Fruit fly (Drosophila melanogaster) whole organism, prepupa: ENCODE data around the gene CG45413.

Experiments used
- Blimp-1 ChIP-seq: fragments of 200-800 bp; sonication (Bioruptor generic); optimal IDR thresholded peaks from 3 replicates; lab custom pipeline; 2017; ENCODE audit warnings: missing biosample characterization, missing genetic modification characterization, mild to moderate bottlenecking, moderate library complexity, missing genetic modification reagents
- CG11294 ChIP-seq: fragments of 200-800 bp; sonication (Bioruptor generic); IDR thresholded peaks from 2 replicates; pipeline ENCODE4 v1.3.6; 2022; ENCODE audit warnings: missing biosample characterization, missing genetic modification characterization
- CG11762 ChIP-seq: fragments of 200-800 bp; sonication (Bioruptor generic); optimal IDR thresholded peaks from 3 replicates; lab custom pipeline; 2016; ENCODE audit warnings: missing biosample characterization, missing genetic modification characterization; ENCODE audit not compliant: insufficient read depth
- CG11902 ChIP-seq: fragments of 200-800 bp; sonication (Bioruptor generic); optimal IDR thresholded peaks from 3 replicates; lab custom pipeline; 2016; ENCODE audit warnings: missing biosample characterization, missing genetic modification characterization
- CG15336 ChIP-seq: fragments of 200-800 bp; sonication (Bioruptor generic); IDR thresholded peaks from 2 replicates; pipeline ENCODE4 v1.3.6; 2022; ENCODE audit warnings: missing biosample characterization, missing genetic modification characterization
- CG1621 ChIP-seq: fragments of 200-800 bp; sonication (Bioruptor generic); optimal IDR thresholded peaks from 3 replicates; lab custom pipeline; 2018; ENCODE audit warnings: missing biosample characterization, mild to moderate bottlenecking, missing genetic modification characterization
- CG4318 ChIP-seq: fragments of 200-800 bp; sonication (Bioruptor generic); optimal IDR thresholded peaks from 3 replicates; lab custom pipeline; 2017; ENCODE audit warnings: missing biosample characterization, mild to moderate bottlenecking, missing genetic modification characterization
- CG6163 ChIP-seq: fragments of 200-800 bp; sonication (Bioruptor generic); IDR thresholded peaks from 3 replicates; pipeline ENCODE4 v1.3.6; 2022; ENCODE audit warnings: missing biosample characterization, missing genetic modification characterization
- CG6276 ChIP-seq: fragments of 200-800 bp; sonication (Bioruptor generic); optimal IDR thresholded peaks from 2 replicates; lab custom pipeline; 2017; ENCODE audit warnings: missing biosample characterization, mild to moderate bottlenecking, missing genetic modification characterization
- CG6808 ChIP-seq: fragments of 200-800 bp; sonication (Bioruptor generic); optimal IDR thresholded peaks from 3 replicates; lab custom pipeline; 2017; ENCODE audit warnings: missing biosample characterization, missing genetic modification characterization, mild to moderate bottlenecking, moderate library complexity, missing genetic modification reagents
- CG6854 ChIP-seq: fragments of 200-800 bp; sonication (Bioruptor generic); optimal IDR thresholded peaks from 2 replicates; lab custom pipeline; 2017; ENCODE audit warnings: missing biosample characterization, mild to moderate bottlenecking, missing genetic modification characterization
- CG7368 ChIP-seq: fragments of 200-800 bp; sonication (Bioruptor generic); optimal IDR thresholded peaks from 3 replicates; lab custom pipeline; 2016; ENCODE audit warnings: missing biosample characterization, missing genetic modification characterization
- CG8119 ChIP-seq: fragments of 200-800 bp; sonication (Bioruptor generic); IDR thresholded peaks from 3 replicates; pipeline ENCODE4 v1.3.6; 2022; ENCODE audit warnings: missing biosample characterization, missing genetic modification characterization
- CG8319 ChIP-seq: fragments of 200-800 bp; sonication (Bioruptor generic); optimal IDR thresholded peaks from 3 replicates; lab custom pipeline; 2016; ENCODE audit warnings: missing biosample characterization, missing genetic modification characterization
- CG9139 ChIP-seq: fragments of 200-800 bp; sonication (Bioruptor generic); optimal IDR thresholded peaks from 3 replicates; lab custom pipeline; 2017; ENCODE audit warnings: missing biosample characterization, mild to moderate bottlenecking, missing genetic modification characterization
- Eip78C ChIP-seq: fragments of 200-800 bp; sonication (Bioruptor generic); peaks from one replicate; lab custom pipeline; 2016; ENCODE audit warnings: missing biosample characterization, missing genetic modification characterization
- Eip93F ChIP-seq: fragments of 200-800 bp; sonication (Bioruptor generic); optimal IDR thresholded peaks from 2 replicates; lab custom pipeline; 2016; ENCODE audit warnings: missing biosample characterization, mild to moderate bottlenecking, missing genetic modification characterization
- Ets96B ChIP-seq: fragments of 200-800 bp; optimal IDR thresholded peaks from 2 replicates; lab custom pipeline; 2019; ENCODE audit warnings: missing biosample characterization, mild to moderate bottlenecking, missing genetic modification characterization, moderate library complexity
- Gug ChIP-seq: fragments of 200-800 bp; sonication (Bioruptor generic); IDR thresholded peaks from 2 replicates; pipeline ENCODE4 v1.3.6; 2022; ENCODE audit warnings: missing biosample characterization, missing genetic modification characterization
- Hr38 ChIP-seq: sonication (Bioruptor generic); optimal IDR thresholded peaks from 2 replicates; lab custom pipeline; 2016; ENCODE audit warnings: missing biosample characterization, missing genetic modification characterization
- Hr39 ChIP-seq: fragments of 200-800 bp; sonication (Bioruptor generic); optimal IDR thresholded peaks from 2 replicates; lab custom pipeline; 2016; ENCODE audit warnings: missing biosample characterization, missing genetic modification characterization
- Hr4 ChIP-seq: fragments of 200-800 bp; sonication (Bioruptor generic); optimal IDR thresholded peaks from 3 replicates; lab custom pipeline; 2016; ENCODE audit warnings: missing biosample characterization, missing genetic modification characterization
- Lpt ChIP-seq: fragments of 200-800 bp; sonication (Bioruptor generic); optimal IDR thresholded peaks from 3 replicates; lab custom pipeline; 2016; ENCODE audit warnings: missing biosample characterization, missing genetic modification characterization
- Sox102F ChIP-seq: fragments of 200-800 bp; sonication (Bioruptor generic); optimal IDR thresholded peaks from 2 replicates; lab custom pipeline; 2016; ENCODE audit warnings: missing biosample characterization, mild to moderate bottlenecking, missing genetic modification characterization
- Sox15 ChIP-seq: fragments of 200-800 bp; sonication (Bioruptor generic); optimal IDR thresholded peaks from 3 replicates; lab custom pipeline; 2016; ENCODE audit warnings: missing biosample characterization, missing genetic modification characterization
- dsx ChIP-seq: fragments of 200-800 bp; optimal IDR thresholded peaks from 3 replicates; lab custom pipeline; 2019; ENCODE audit warnings: missing biosample characterization, mild to moderate bottlenecking, missing genetic modification characterization, moderate library complexity; ENCODE audit not compliant: poor library complexity, severe bottlenecking
- eg ChIP-seq: fragments of 200-800 bp; sonication (Bioruptor generic); IDR thresholded peaks from 3 replicates; pipeline ENCODE4 v1.3.6; 2022; ENCODE audit warnings: missing biosample characterization, missing genetic modification characterization
- fd59A ChIP-seq: fragments of 200-800 bp; sonication (Bioruptor generic); optimal IDR thresholded peaks from 2 replicates; lab custom pipeline; 2017; ENCODE audit warnings: missing biosample characterization, mild to moderate bottlenecking, missing genetic modification characterization, missing genetic modification reagents
- fd85E ChIP-seq: fragments of 200-800 bp; sonication (Bioruptor generic); optimal IDR thresholded peaks from 3 replicates; lab custom pipeline; 2016; ENCODE audit warnings: missing biosample characterization, missing genetic modification characterization
- fkh ChIP-seq: fragments of 200-800 bp; sonication (Bioruptor generic); optimal IDR thresholded peaks from 3 replicates; lab custom pipeline; 2017; ENCODE audit warnings: missing biosample characterization, mild to moderate bottlenecking, missing genetic modification characterization, moderate library complexity
- pdm3 ChIP-seq: fragments of 200-800 bp; sonication (Bioruptor generic); optimal IDR thresholded peaks from 3 replicates; lab custom pipeline; 2016; ENCODE audit warnings: missing biosample characterization, missing genetic modification characterization
- svp ChIP-seq: fragments of 200-800 bp; sonication (Bioruptor generic); peaks from one replicate; lab custom pipeline; 2016; ENCODE audit warnings: missing biosample characterization, missing genetic modification characterization
- vri ChIP-seq: fragments of 200-800 bp; sonication (Bioruptor generic); optimal IDR thresholded peaks from 3 replicates; lab custom pipeline; 2016; ENCODE audit warnings: missing biosample characterization, mild to moderate bottlenecking, missing genetic modification characterization

CG45413 gene

dm6 chr3L:6977391-6977790, 45.6 kb upstream of the CG45413 start (continued):
- TF ChIP-seq Sox102F (GFP tag; lab: Kevin White, UChicago) (peak; percentile 62), Gug (GFP tag; lab: Robert Waterston, UW) (peak; percentile 82), CG11902 (peak; percentile 29), Lpt (GFP tag; lab: Kevin White, UChicago) (peak; percentile 79), fd85E (GFP tag; lab: Kevin White, UChicago) (no peak), CG11762 (GFP tag; lab: Kevin White, UChicago) (peak; percentile 52), fd59A (GFP tag; lab: Kevin White, UChicago) (peak; percentile 7), CG8119 (GFP tag; lab: Robert Waterston, UW) (peak; percentile 87)

- TF ChIP-seq Eip78C (peak; percentile 44), svp (GFP tag; lab: Kevin White, UChicago) (peak; percentile 84), CG6808 (GFP tag; lab: Kevin White, UChicago) (no peak), fkh (GFP tag; lab: Kevin White, UChicago) (peak; percentile 48), CG8319 (GFP tag; lab: Kevin White, UChicago) (no peak), vri (GFP tag; lab: Kevin White, UChicago) (peak; percentile 17)
Observed at dm6 chr3L:6976601-6977140, 44.9 kb upstream of the CG45413 start.

dm6 chr3L:6975875-6976274, 44.1 kb upstream of the CG45413 start:
- TF ChIP-seq Ets96B (tag; lab: Kevin White, UChicago): no peak
- no peak for TF ChIP-seq Blimp-1
- no peak for TF ChIP-seq CG15336 (GFP tag; lab: Robert Waterston, UW)
- no peak for TF ChIP-seq Eip93F (GFP tag; lab: Kevin White, UChicago)
- no peak for TF ChIP-seq CG11294 (GFP tag; lab: Robert Waterston, UW)
- no peak for TF ChIP-seq dsx (GFP tag; lab: Kevin White, UChicago)
- TF ChIP-seq CG6163: no peak
- TF ChIP-seq CG8319 (GFP tag; lab: Kevin White, UChicago): no peak
- TF ChIP-seq Hr4 (GFP tag; lab: Kevin White, UChicago): no peak
- peak; percentile 3 for TF ChIP-seq vri (GFP tag; lab: Kevin White, UChicago)
- TF ChIP-seq eg (GFP tag; lab: Robert Waterston, UW): no peak
- peak; percentile 1 for TF ChIP-seq Eip78C
- TF ChIP-seq Sox15 (GFP tag; lab: Kevin White, UChicago): no peak
- no peak for TF ChIP-seq CG7368 (GFP tag; lab: Kevin White, UChicago)
- no peak for TF ChIP-seq Gug (GFP tag; lab: Robert Waterston, UW)
- no peak for TF ChIP-seq CG9139 (GFP tag; lab: Kevin White, UChicago)
- TF ChIP-seq Lpt (GFP tag; lab: Kevin White, UChicago): no peak
- peak; percentile 18 for TF ChIP-seq svp (GFP tag; lab: Kevin White, UChicago)
- no peak for TF ChIP-seq Hr39 (GFP tag; lab: Kevin White, UChicago)
- TF ChIP-seq Hr38 (GFP tag; lab: Kevin White, UChicago): no peak
- no peak for TF ChIP-seq CG11762 (GFP tag; lab: Kevin White, UChicago)
- no peak for TF ChIP-seq pdm3 (GFP tag; lab: Kevin White, UChicago)
- no peak for TF ChIP-seq fd59A (GFP tag; lab: Kevin White, UChicago)
- no peak for TF ChIP-seq CG6854 (GFP tag; lab: Kevin White, UChicago)

- TF ChIP-seq CG6808 (GFP tag; lab: Kevin White, UChicago) (peak; percentile 75), Blimp-1 (no peak), CG1621 (tag; lab: Kevin White, UChicago) (no peak)
Observed at dm6 chr3L:6972367-6972766, 40.6 kb upstream of the CG45413 start, which contains the start of gene CG10063. CG10063 (minus strand) TSS chr3L:6972467.

- TF ChIP-seq CG4318 (no peak), Sox102F (GFP tag; lab: Kevin White, UChicago) (no peak), CG6276 (GFP tag; lab: Kevin White, UChicago) (no peak), Sox15 (GFP tag; lab: Kevin White, UChicago) (no peak), vri (GFP tag; lab: Kevin White, UChicago) (no peak)
Observed at dm6 chr3L:6971298-6971697, 39.5 kb upstream of the CG45413 start.
